Worm (Caenorhabditis elegans) whole organism, midembryonic: ENCODE results near the gene egl-4.

Experiments
- T22C8.4 ChIP-seq: fragments of 200-800 bp; sonication (Bioruptor generic); IDR thresholded peaks from 2 replicates; pipeline ENCODE4 v1.3.6; 2022; ENCODE audit warnings: missing genetic modification characterization, missing compliant biosample characterization
- cog-1 ChIP-seq: sonication (generic microtip); optimal IDR thresholded peaks from 2 replicates; lab custom pipeline; 2016; ENCODE audit warnings: missing genetic modification characterization, missing compliant biosample characterization
- flt-1 ChIP-seq: fragments of 200-800 bp; sonication (Bioruptor generic); IDR thresholded peaks from 2 replicates; pipeline ENCODE4 v1.3.6; 2022; ENCODE audit warnings: missing genetic modification characterization, missing compliant biosample characterization
- klf-2 ChIP-seq: fragments of 200-800 bp; sonication (Bioruptor generic); conservative IDR thresholded peaks from 2 replicates; pipeline ENCODE4 v1.3.6; 2022; ENCODE audit warnings: missing genetic modification reagents, missing genetic modification characterization, missing compliant biosample characterization
- med-1 ChIP-seq: sonication (generic microtip); optimal IDR thresholded peaks from 2 replicates; lab custom pipeline; 2017; ENCODE audit warnings: missing genetic modification characterization, mild to moderate bottlenecking, missing compliant biosample characterization, antibody characterized with exemption, missing genetic modification reagents; ENCODE audit not compliant: insufficient read depth
- ref-1 ChIP-seq: fragments of 200-800 bp; sonication (Bioruptor generic); conservative IDR thresholded peaks from 2 replicates; pipeline ENCODE4 v1.3.6; 2022; ENCODE audit warnings: missing genetic modification reagents, missing genetic modification characterization, missing compliant biosample characterization
- tab-1 ChIP-seq: fragments of 200-800 bp; sonication (Bioruptor generic); IDR thresholded peaks from 2 replicates; pipeline ENCODE4 v1.3.6; 2022; ENCODE audit warnings: missing genetic modification characterization, missing compliant biosample characterization
- ztf-23 ChIP-seq: fragments of 200-800 bp; sonication (Bioruptor generic); IDR thresholded peaks from 2 replicates; pipeline ENCODE4 v1.3.6; 2022; ENCODE audit warnings: missing genetic modification reagents, missing genetic modification characterization, missing compliant biosample characterization
- ztf-29 ChIP-seq: fragments of 200-800 bp; sonication (Bioruptor generic); IDR thresholded peaks from 2 replicates; pipeline ENCODE4 v1.3.6; 2022; ENCODE audit warnings: missing genetic modification reagents, missing genetic modification characterization, missing compliant biosample characterization

Gene egl-4

DNA sequence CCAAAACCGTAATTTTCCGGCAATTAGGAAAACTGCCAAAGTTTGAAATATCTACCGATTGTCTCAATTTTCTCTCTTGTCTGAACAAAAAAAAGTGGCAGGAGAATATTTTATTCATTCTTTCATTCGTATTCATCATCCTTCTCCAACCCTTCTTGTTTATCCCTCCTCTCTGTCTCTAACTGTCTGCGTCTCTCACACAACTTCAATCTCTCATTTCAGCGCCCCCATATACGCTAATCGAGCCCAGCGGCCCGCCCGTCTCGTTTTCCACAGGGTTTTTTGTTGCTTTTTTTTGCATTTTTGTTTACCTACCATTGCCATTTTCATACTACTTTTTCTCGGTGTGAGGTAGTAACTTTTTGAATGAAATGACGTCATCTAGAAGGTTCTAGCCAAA lies 5.6 kb upstream of the egl-4 start:
- TF ChIP-seq med-1 (GFP tag; lab: Kevin White, UChicago) = no peak
- TF ChIP-seq ztf-23 (GFP tag; lab: Robert Waterston, UW) = 0 out of 2 replicates have a peak, but pooled peaks have one; percentile 40

ce11 chrIV:1843611-1844010 lies 4.3 kb upstream of the egl-4 start:
- TF ChIP-seq ref-1 = no peak
- TF ChIP-seq tab-1 (GFP tag; lab: Robert Waterston, UW) = no peak
- TF ChIP-seq med-1 (GFP tag; lab: Kevin White, UChicago) = no peak
- TF ChIP-seq cog-1 = no peak
- TF ChIP-seq ztf-29 (GFP tag; lab: Robert Waterston, UW) = no peak
- TF ChIP-seq ztf-23 (GFP tag; lab: Robert Waterston, UW) = no peak
- TF ChIP-seq flt-1 = no peak
- TF ChIP-seq klf-2 (GFP tag; lab: Robert Waterston, UW) = no peak
- TF ChIP-seq T22C8.4 (GFP tag; lab: Robert Waterston, UW) = no peak

DNA sequence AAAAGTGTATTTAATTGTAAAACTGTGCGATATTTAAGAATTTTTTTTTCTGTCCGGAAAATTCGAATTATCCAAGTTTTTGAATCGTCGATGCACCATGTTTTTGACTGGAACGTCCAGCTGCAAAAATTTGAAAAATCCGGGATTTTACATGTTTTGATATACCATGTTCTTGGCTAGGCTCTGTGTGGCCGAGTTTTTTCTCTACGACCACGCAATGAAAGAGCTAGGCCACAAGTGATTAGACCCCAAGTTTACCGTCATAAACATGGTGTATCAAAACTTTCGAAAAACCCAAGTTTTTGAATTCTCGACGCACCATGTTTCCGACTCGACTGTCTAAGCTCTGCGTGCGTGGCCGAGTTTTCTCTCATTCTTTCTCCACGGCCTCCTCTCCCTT lies 3.2 kb upstream of the egl-4 start:
- TF ChIP-seq ztf-29 (GFP tag; lab: Robert Waterston, UW) (no peak), ztf-23 (GFP tag; lab: Robert Waterston, UW) (no peak), flt-1 (no peak), cog-1 (no peak), med-1 (GFP tag; lab: Kevin White, UChicago) (no peak), tab-1 (GFP tag; lab: Robert Waterston, UW) (no peak), ref-1 (no peak), klf-2 (GFP tag; lab: Robert Waterston, UW) (no peak), T22C8.4 (GFP tag; lab: Robert Waterston, UW) (no peak)

- TF ChIP-seq klf-2 (GFP tag; lab: Robert Waterston, UW) = no peak
These were observed 2.8 kb upstream of the egl-4 start for ce11 chrIV:1845061-1845460.

ce11 chrIV:1846451-1846850 lies 1.4 kb upstream of the egl-4 start:
- TF ChIP-seq ref-1 (no peak), cog-1 (no peak), klf-2 (GFP tag; lab: Robert Waterston, UW) (no peak), flt-1 (no peak), T22C8.4 (GFP tag; lab: Robert Waterston, UW) (no peak)

DNA sequence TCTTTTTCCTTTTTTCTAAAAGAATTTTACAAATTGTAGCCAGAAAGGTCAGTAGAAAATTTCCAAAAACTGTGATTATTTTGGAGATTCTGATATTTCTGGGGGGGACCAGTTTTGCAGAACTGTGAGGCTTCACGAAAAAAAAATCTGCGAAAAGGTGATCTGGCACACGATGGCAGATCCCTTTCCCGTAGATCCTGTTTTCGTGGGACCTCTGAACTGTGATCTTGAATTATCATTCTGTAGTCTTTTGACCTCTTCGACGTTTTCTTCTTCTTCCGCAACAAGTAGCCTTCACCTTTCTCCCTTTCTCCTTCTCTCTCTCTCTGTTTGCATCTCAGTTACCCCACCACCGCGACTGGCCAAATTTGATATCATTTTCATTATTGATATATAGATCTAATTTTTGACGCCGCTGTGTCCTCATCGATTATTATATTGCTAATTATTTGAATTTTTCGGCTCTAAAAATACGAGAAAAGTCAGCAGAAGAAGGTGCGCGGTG lies 6.1 kb downstream of the egl-4 start:
- TF ChIP-seq T22C8.4 (GFP tag; lab: Robert Waterston, UW) (no peak), flt-1 (0 out of 2 replicates have a peak, but pooled peaks have one; percentile 50)

- no peak for TF ChIP-seq ztf-23 (GFP tag; lab: Robert Waterston, UW)
These were observed 10.0 kb downstream of the egl-4 start for ce11 chrIV:1857866-1858271.

DNA sequence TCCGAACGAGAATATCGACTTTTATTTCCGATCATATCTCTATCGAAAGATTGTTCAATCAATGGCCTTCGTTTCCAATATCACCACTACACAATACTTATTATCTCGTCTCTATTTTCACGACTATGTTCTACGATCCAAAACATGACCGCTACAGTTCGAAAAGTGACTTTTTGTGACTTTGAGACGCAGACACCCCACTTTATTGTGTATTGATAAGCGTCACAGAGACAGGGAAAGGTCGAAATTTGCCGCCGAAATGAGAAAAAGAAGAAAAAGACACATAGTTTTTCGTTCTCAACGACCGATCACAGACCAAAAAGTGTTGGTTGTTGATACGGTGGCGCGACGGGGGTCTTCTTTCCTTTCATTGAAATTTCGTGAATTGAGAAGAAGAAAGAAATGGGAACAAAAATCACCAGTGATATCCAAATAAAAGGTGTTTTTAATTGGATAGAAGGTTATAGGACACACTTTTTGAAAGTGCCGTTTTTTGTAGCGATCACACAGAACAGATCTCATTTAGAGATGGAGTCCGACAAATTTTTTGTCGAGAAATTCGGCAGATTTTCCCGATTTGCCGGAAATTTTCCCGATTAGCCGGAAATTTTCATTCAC lies 11.6 kb downstream of the egl-4 start:
- TF ChIP-seq med-1 (GFP tag; lab: Kevin White, UChicago) (no peak), flt-1 (no peak), tab-1 (GFP tag; lab: Robert Waterston, UW) (no peak), ztf-23 (GFP tag; lab: Robert Waterston, UW) (no peak), ref-1 (no peak), ztf-29 (GFP tag; lab: Robert Waterston, UW) (no peak), T22C8.4 (GFP tag; lab: Robert Waterston, UW) (no peak), cog-1 (no peak), klf-2 (GFP tag; lab: Robert Waterston, UW) (no peak)

- no peak for TF ChIP-seq med-1 (GFP tag; lab: Kevin White, UChicago)
- TF ChIP-seq ref-1 = no peak
- no peak for TF ChIP-seq tab-1 (GFP tag; lab: Robert Waterston, UW)
These were observed 13.1 kb downstream of the egl-4 start for ce11 chrIV:1860965-1861364.

- TF ChIP-seq flt-1 (peak; percentile 14; the same call in 1 of the 2 replicates), ztf-23 (GFP tag; lab: Robert Waterston, UW) (no peak), ztf-29 (GFP tag; lab: Robert Waterston, UW) (no peak), tab-1 (GFP tag; lab: Robert Waterston, UW) (no peak)
These were observed 14.8 kb downstream of the egl-4 start for ce11 chrIV:1862655-1863054.

- TF ChIP-seq tab-1 (GFP tag; lab: Robert Waterston, UW) = no peak
- TF ChIP-seq ref-1 = no peak
- TF ChIP-seq med-1 (GFP tag; lab: Kevin White, UChicago) = no peak
- TF ChIP-seq cog-1 = no peak
- no peak for TF ChIP-seq flt-1
- TF ChIP-seq ztf-23 (GFP tag; lab: Robert Waterston, UW) = no peak
- no peak for TF ChIP-seq T22C8.4 (GFP tag; lab: Robert Waterston, UW)
- TF ChIP-seq ztf-29 (GFP tag; lab: Robert Waterston, UW) = no peak
- TF ChIP-seq klf-2 (GFP tag; lab: Robert Waterston, UW) = no peak
These were observed 19.0 kb downstream of the egl-4 start for ce11 chrIV:1866863-1867262.
